Worm (Caenorhabditis elegans) whole organism, early embryonic: ENCODE data around the gene fbxb-72.

Source experiments
- B0310.2 ChIP-seq: sonication (generic microtip); optimal IDR thresholded peaks from 2 replicates; lab custom pipeline; 2016; ENCODE audit warnings: mild to moderate bottlenecking, missing genetic modification characterization, missing compliant biosample characterization
- F13C5.2 ChIP-seq: sonication (generic microtip); optimal IDR thresholded peaks from 2 replicates; lab custom pipeline; 2017; ENCODE audit warnings: mild to moderate bottlenecking, missing genetic modification characterization, inconsistent platforms, missing compliant biosample characterization
- aly-1 ChIP-seq: sonication (generic microtip); optimal IDR thresholded peaks from 2 replicates; lab custom pipeline; 2016; ENCODE audit warnings: missing genetic modification characterization, missing compliant biosample characterization
- ama-1 ChIP-seq: fragments of 150-350 bp; optimal IDR thresholded peaks from 2 replicates; lab custom pipeline; 2014
- ceh-13 ChIP-seq: fragments of 200-800 bp; sonication (Bioruptor generic); optimal IDR thresholded peaks from 2 replicates; lab custom pipeline; 2018; ENCODE audit warnings: mild to moderate bottlenecking, missing genetic modification characterization, missing compliant biosample characterization
- ceh-36 ChIP-seq: sonication (generic microtip); optimal IDR thresholded peaks from 2 replicates; lab custom pipeline; 2016; ENCODE audit warnings: missing genetic modification characterization, inconsistent platforms, missing compliant biosample characterization
- ets-7 ChIP-seq: sonication (generic microtip); optimal IDR thresholded peaks from 2 replicates; lab custom pipeline; 2016; ENCODE audit warnings: missing genotype, missing genetic modification characterization, missing compliant biosample characterization
- flt-1 ChIP-seq: fragments of 200-800 bp; sonication (Bioruptor generic); IDR thresholded peaks from 2 replicates; pipeline ENCODE4 v1.3.6; 2022; ENCODE audit warnings: missing genetic modification characterization, missing compliant biosample characterization
- hmbx-1 ChIP-seq: sonication (generic microtip); optimal IDR thresholded peaks from 2 replicates; lab custom pipeline; 2016; ENCODE audit warnings: mild to moderate bottlenecking, missing genetic modification characterization, missing compliant biosample characterization
- hmg-4 ChIP-seq: fragments of 200-800 bp; sonication (Bioruptor generic); optimal IDR thresholded peaks from 2 replicates; lab custom pipeline; 2018; ENCODE audit warnings: mild to moderate bottlenecking, missing genetic modification characterization, missing compliant biosample characterization
- hnd-1 ChIP-seq: sonication (generic microtip); optimal IDR thresholded peaks from 2 replicates; lab custom pipeline; 2016; ENCODE audit warnings: missing genetic modification characterization, missing compliant biosample characterization
- pes-1 ChIP-seq: fragments of 200-800 bp; sonication (Bioruptor generic); IDR thresholded peaks from 2 replicates; pipeline ENCODE4 v1.3.6; 2022; ENCODE audit warnings: missing genetic modification reagents, missing genetic modification characterization, missing compliant biosample characterization
- scrt-1 ChIP-seq: fragments of 200-800 bp; sonication (Bioruptor generic); IDR thresholded peaks from 2 replicates; pipeline ENCODE4 v1.3.6; 2022; ENCODE audit warnings: missing genetic modification characterization, missing compliant biosample characterization
- sea-1 ChIP-seq: fragments of 200-800 bp; sonication (Bioruptor generic); conservative IDR thresholded peaks from 2 replicates; pipeline ENCODE4 v1.3.6; 2022; ENCODE audit warnings: missing genetic modification characterization, missing compliant biosample characterization
- tbx-11 ChIP-seq: fragments of 200-800 bp; sonication (Bioruptor generic); IDR thresholded peaks from 2 replicates; pipeline ENCODE4 v1.3.6; 2022; ENCODE audit warnings: missing genetic modification characterization, missing compliant biosample characterization
- tbx-37 ChIP-seq: fragments of 200-800 bp; sonication (Bioruptor generic); conservative IDR thresholded peaks from 2 replicates; pipeline ENCODE4 v1.3.6; 2022; ENCODE audit warnings: missing genetic modification reagents, missing genetic modification characterization, missing compliant biosample characterization
- tra-4 ChIP-seq: sonication (generic microtip); optimal IDR thresholded peaks from 2 replicates; lab custom pipeline; 2017; ENCODE audit warnings: missing genetic modification characterization, missing compliant biosample characterization

fbxb-72 gene

DNA sequence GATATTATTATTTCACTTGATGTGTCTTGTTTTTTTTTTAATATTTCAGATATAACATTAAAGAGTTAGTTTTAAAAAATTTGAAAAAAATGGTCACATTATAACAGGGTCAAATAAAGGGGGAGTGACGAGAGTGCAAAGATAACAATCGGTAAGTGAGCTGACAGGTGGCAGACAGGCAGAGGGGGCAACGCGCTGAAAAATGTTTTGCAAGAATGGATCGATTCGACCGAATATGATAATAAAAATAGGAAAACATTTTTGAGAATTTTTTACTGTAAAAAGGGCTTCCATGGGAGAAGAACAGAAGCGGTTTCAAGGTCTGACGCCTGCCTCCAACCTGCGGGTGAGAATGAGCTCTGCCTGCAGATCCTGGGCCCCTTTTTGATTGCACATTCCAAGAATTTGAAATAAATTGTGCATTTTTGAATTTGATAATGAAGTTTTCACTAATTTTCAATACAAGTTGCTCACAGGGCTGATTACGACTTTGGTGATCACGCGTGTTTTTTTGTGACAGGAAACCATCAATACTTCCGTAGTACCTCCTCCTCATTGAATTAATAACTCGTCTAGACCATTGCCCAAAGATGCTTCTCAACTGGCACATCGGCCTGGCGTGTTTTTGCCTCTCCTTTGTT lies 24.1 kb downstream of the fbxb-72 start, which contains the start of the genes ugt-29 and srx-5:
Gene ugt-29 (minus strand): TSS at position 101 of the 641 bp plus-strand sequence.
Gene srx-5 (plus strand): TSS at position 591 of the 641 bp plus-strand sequence.
- TF ChIP-seq pes-1 (no peak), ceh-36 (no peak), ets-7 (tag; lab: Kevin White, UChicago) (no peak), ceh-13 (no peak), scrt-1 (no peak)

- TF ChIP-seq ama-1 (lab: Kevin White, UChicago) (no peak), scrt-1 (no peak), flt-1 (GFP tag; lab: Robert Waterston, UW) (no peak), ceh-36 (no peak), ets-7 (tag; lab: Kevin White, UChicago) (no peak), tra-4 (tag; lab: Kevin White, UChicago) (no peak), ceh-13 (no peak), tbx-11 (no peak), hmbx-1 (no peak), F13C5.2 (tag; lab: Kevin White, UChicago) (no peak)
Measured at ce11 chrV:699051-699450, 24.7 kb downstream of the fbxb-72 start.

ce11 chrV:695914-696313 lies 27.8 kb downstream of the fbxb-72 start, which contains the start of gene srj-52:
srj-52 (minus strand) TSS chrV:696014.
- TF ChIP-seq tra-4 (tag; lab: Kevin White, UChicago) = no peak
- TF ChIP-seq hnd-1 (tag; lab: Kevin White, UChicago) = no peak
- TF ChIP-seq B0310.2 (tag; lab: Kevin White, UChicago) = no peak
- no peak for TF ChIP-seq tbx-37
- TF ChIP-seq ama-1 (lab: Kevin White, UChicago) = no peak
- no peak for TF ChIP-seq hmg-4 (GFP tag; lab: Kevin White, UChicago)
- TF ChIP-seq aly-1 (tag; lab: Kevin White, UChicago) = no peak
- no peak for TF ChIP-seq hmbx-1
- TF ChIP-seq ceh-13 = no peak
- TF ChIP-seq scrt-1 = no peak
- no peak for TF ChIP-seq ceh-36
- TF ChIP-seq F13C5.2 (tag; lab: Kevin White, UChicago) = no peak
- no peak for TF ChIP-seq ets-7 (tag; lab: Kevin White, UChicago)
- TF ChIP-seq sea-1 (GFP tag; lab: Robert Waterston, UW) = no peak
- TF ChIP-seq pes-1 = no peak
- no peak for TF ChIP-seq flt-1 (GFP tag; lab: Robert Waterston, UW)

DNA sequence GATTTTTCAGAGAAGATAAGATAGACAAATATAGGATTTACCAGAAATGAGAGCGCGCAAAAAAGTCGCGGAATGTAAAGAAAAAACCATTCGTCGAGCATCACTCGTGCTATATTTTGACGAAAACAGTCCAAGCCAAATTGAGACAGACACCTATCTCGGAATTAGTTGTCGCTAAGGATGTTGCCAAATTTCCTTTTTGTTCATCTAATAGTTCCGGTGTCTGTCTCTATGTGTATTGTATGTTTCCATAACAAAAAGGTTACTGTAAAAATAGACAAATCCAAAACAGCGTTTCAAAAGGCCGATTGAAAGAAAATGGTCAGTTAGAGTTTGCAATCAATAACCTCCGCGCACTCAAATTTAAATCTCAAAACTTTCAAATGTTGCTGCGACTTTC lies 29.1 kb downstream of the fbxb-72 start, which contains the start of gene srj-53:
Gene srj-53 (minus strand): TSS at position 101 of the 400 bp plus-strand sequence.
- TF ChIP-seq hnd-1 (tag; lab: Kevin White, UChicago) (no peak), ceh-36 (no peak), sea-1 (GFP tag; lab: Robert Waterston, UW) (no peak), ama-1 (lab: Kevin White, UChicago) (no peak), scrt-1 (no peak), tbx-11 (no peak), ets-7 (tag; lab: Kevin White, UChicago) (no peak), F13C5.2 (tag; lab: Kevin White, UChicago) (no peak), tbx-37 (no peak), pes-1 (no peak)

DNA sequence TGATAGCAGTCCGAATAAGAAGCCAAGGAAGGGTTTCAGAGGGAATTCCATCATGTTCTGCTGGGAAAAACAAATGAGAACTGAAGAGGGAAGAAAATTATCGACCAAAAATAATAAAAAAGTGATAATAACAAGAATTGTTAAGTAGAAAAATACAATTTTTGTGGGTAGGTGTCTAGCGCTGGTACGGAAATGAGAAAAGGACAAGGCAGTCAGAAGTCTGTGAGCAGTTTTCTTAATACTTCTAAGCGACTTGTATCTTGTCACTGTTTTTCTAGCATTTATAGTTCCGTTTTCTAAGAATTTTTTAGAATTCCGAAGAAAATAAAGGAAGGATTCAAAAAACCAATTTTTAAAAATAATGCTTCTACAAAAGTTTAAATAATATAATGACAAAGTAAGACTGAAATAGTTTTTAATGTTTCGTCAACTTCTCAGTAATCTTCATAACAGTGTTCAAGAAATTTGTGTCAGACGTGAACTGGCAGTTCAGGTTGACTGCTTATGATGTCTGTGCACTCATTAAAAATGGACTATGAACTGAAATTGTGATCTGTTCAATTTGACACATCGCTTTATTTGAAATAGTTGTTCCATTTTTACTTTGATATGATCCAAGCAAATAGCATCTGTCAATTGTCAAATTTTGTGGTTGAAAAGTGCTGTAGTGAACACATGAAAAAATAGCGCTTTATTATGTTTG lies 30.9 kb downstream of the fbxb-72 start, which contains the start of gene srx-4:
Gene srx-4 (minus strand): TSS at position 51 of the 703 bp plus-strand sequence.
- no peak for TF ChIP-seq flt-1 (GFP tag; lab: Robert Waterston, UW)

ce11 chrV:689538-689937 lies 34.2 kb downstream of the fbxb-72 start:
- TF ChIP-seq hmbx-1 (no peak), hmg-4 (GFP tag; lab: Kevin White, UChicago) (no peak), ama-1 (lab: Kevin White, UChicago) (no peak), F13C5.2 (tag; lab: Kevin White, UChicago) (no peak), tra-4 (tag; lab: Kevin White, UChicago) (no peak), B0310.2 (tag; lab: Kevin White, UChicago) (no peak), tbx-11 (no peak)

DNA sequence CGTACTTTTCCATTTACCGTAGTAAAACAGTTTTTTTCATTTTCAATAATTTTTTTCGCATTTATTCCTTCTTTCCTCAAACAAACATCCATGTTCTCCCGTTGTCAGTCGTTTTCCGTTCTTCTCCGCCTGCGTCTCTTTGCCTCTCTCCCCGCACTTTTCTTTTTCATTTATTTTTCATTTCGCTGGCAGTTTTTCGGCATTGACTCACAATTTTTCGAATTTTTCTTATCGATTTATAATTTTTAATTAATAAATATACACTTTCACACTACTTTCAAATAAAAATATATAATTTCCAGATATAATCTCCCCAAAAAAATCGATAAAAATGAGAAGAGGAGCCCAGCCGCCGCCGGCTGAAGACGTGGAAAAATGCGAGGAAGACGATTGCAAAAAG lies 36.4 kb downstream of the fbxb-72 start, which contains the start of gene H25P19.1:
Gene H25P19.1 (plus strand): TSS at position 301 of the 400 bp plus-strand sequence.
- TF ChIP-seq ets-7 (tag; lab: Kevin White, UChicago) (no peak), tbx-37 (no peak), ceh-13 (no peak), B0310.2 (tag; lab: Kevin White, UChicago) (no peak), ceh-36 (no peak), hnd-1 (tag; lab: Kevin White, UChicago) (no peak), sea-1 (GFP tag; lab: Robert Waterston, UW) (no peak), pes-1 (no peak), scrt-1 (no peak), flt-1 (GFP tag; lab: Robert Waterston, UW) (no peak), tra-4 (tag; lab: Kevin White, UChicago) (no peak), tbx-11 (no peak), F13C5.2 (tag; lab: Kevin White, UChicago) (no peak)

ce11 chrV:683858-684257 lies 39.9 kb downstream of the fbxb-72 start, which contains the start of gene F31F4.1:
F31F4.1 (plus strand) TSS chrV:684060.
- no peak for TF ChIP-seq ama-1 (lab: Kevin White, UChicago)
- TF ChIP-seq hnd-1 (tag; lab: Kevin White, UChicago) = no peak
- no peak for TF ChIP-seq ets-7 (tag; lab: Kevin White, UChicago)
- TF ChIP-seq B0310.2 (tag; lab: Kevin White, UChicago) = no peak
- TF ChIP-seq ceh-36 = no peak
- no peak for TF ChIP-seq F13C5.2 (tag; lab: Kevin White, UChicago)
- TF ChIP-seq tbx-37 = no peak
- TF ChIP-seq aly-1 (tag; lab: Kevin White, UChicago) = no peak
- TF ChIP-seq hmbx-1 = no peak
- TF ChIP-seq tbx-11 = no peak
- TF ChIP-seq hmg-4 (GFP tag; lab: Kevin White, UChicago) = no peak
- no peak for TF ChIP-seq flt-1 (GFP tag; lab: Robert Waterston, UW)
- TF ChIP-seq sea-1 (GFP tag; lab: Robert Waterston, UW) = no peak
- no peak for TF ChIP-seq ceh-13
- TF ChIP-seq scrt-1 = no peak
- no peak for TF ChIP-seq pes-1
